Worm (Caenorhabditis elegans) whole organism, early embryonic: Measurements from ENCODE around the gene end-1.

Experiments used
- ama-1 ChIP-seq: fragments of 150-350 bp; optimal IDR thresholded peaks from 2 replicates; lab custom pipeline; 2014
- hnd-1 ChIP-seq: sonication (generic microtip); optimal IDR thresholded peaks from 2 replicates; lab custom pipeline; 2016; ENCODE audit warnings: missing genetic modification characterization, missing compliant biosample characterization
- sea-1 ChIP-seq: fragments of 200-800 bp; sonication (Bioruptor generic); conservative IDR thresholded peaks from 2 replicates; pipeline ENCODE4 v1.3.6; 2022; ENCODE audit warnings: missing genetic modification characterization, missing compliant biosample characterization

- no peak for TF ChIP-seq sea-1 (GFP tag; lab: Robert Waterston, UW)
- no peak for TF ChIP-seq hnd-1
- no peak for TF ChIP-seq ama-1 (lab: Kevin White, UChicago)
Observed at ce11 chrV:13949752-13950151, 35.2 kb upstream of the end-1 start, which contains the start of gene R10D12.7.
